Worm (Caenorhabditis elegans) whole organism, early embryonic: ENCODE results near the gene D1086.12.

Source experiments
- B0310.2 ChIP-seq: sonication (generic microtip); optimal IDR thresholded peaks from 2 replicates; lab custom pipeline; 2016; ENCODE audit warnings: mild to moderate bottlenecking, missing genetic modification characterization, missing compliant biosample characterization
- F13C5.2 ChIP-seq: sonication (generic microtip); optimal IDR thresholded peaks from 2 replicates; lab custom pipeline; 2017; ENCODE audit warnings: mild to moderate bottlenecking, missing genetic modification characterization, inconsistent platforms, missing compliant biosample characterization
- aly-1 ChIP-seq: sonication (generic microtip); optimal IDR thresholded peaks from 2 replicates; lab custom pipeline; 2016; ENCODE audit warnings: missing genetic modification characterization, missing compliant biosample characterization
- ama-1 ChIP-seq: fragments of 150-350 bp; optimal IDR thresholded peaks from 2 replicates; lab custom pipeline; 2014
- ceh-13 ChIP-seq: fragments of 200-800 bp; sonication (Bioruptor generic); optimal IDR thresholded peaks from 2 replicates; lab custom pipeline; 2018; ENCODE audit warnings: mild to moderate bottlenecking, missing genetic modification characterization, missing compliant biosample characterization
- ceh-36 ChIP-seq: sonication (generic microtip); optimal IDR thresholded peaks from 2 replicates; lab custom pipeline; 2016; ENCODE audit warnings: missing genetic modification characterization, inconsistent platforms, missing compliant biosample characterization
- ets-7 ChIP-seq: sonication (generic microtip); optimal IDR thresholded peaks from 2 replicates; lab custom pipeline; 2016; ENCODE audit warnings: missing genotype, missing genetic modification characterization, missing compliant biosample characterization
- flt-1 ChIP-seq: fragments of 200-800 bp; sonication (Bioruptor generic); IDR thresholded peaks from 2 replicates; pipeline ENCODE4 v1.3.6; 2022; ENCODE audit warnings: missing genetic modification characterization, missing compliant biosample characterization
- hmbx-1 ChIP-seq: sonication (generic microtip); optimal IDR thresholded peaks from 2 replicates; lab custom pipeline; 2016; ENCODE audit warnings: mild to moderate bottlenecking, missing genetic modification characterization, missing compliant biosample characterization
- hmg-4 ChIP-seq: fragments of 200-800 bp; sonication (Bioruptor generic); optimal IDR thresholded peaks from 2 replicates; lab custom pipeline; 2018; ENCODE audit warnings: mild to moderate bottlenecking, missing genetic modification characterization, missing compliant biosample characterization
- hnd-1 ChIP-seq: sonication (generic microtip); optimal IDR thresholded peaks from 2 replicates; lab custom pipeline; 2016; ENCODE audit warnings: missing genetic modification characterization, missing compliant biosample characterization
- scrt-1 ChIP-seq: fragments of 200-800 bp; sonication (Bioruptor generic); IDR thresholded peaks from 2 replicates; pipeline ENCODE4 v1.3.6; 2022; ENCODE audit warnings: missing genetic modification characterization, missing compliant biosample characterization
- sea-1 ChIP-seq: fragments of 200-800 bp; sonication (Bioruptor generic); conservative IDR thresholded peaks from 2 replicates; pipeline ENCODE4 v1.3.6; 2022; ENCODE audit warnings: missing genetic modification characterization, missing compliant biosample characterization
- tbx-37 ChIP-seq: fragments of 200-800 bp; sonication (Bioruptor generic); conservative IDR thresholded peaks from 2 replicates; pipeline ENCODE4 v1.3.6; 2022; ENCODE audit warnings: missing genetic modification reagents, missing genetic modification characterization, missing compliant biosample characterization

DNA sequence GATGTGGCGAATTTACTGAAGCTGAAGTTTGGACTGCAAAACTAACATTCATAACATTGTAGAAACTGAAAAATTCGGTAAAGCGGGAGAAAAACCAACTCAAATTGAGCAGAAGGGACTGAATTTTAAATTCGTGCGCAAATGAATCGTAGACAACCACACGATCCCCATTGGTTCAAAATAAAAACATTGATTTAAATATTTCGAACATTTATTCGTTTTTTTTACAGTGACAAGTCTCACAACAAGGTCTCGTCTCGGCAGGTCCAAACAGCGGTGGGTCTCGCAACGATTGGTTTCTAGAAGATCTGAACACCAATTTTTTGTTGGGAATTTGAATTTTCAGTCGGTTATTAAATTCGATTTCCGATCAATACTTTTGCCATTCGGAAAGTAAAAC, 15.4 kb upstream of the D1086.12 start, which contains the start of gene D1086.18:
- no peak for TF ChIP-seq flt-1 (GFP tag; lab: Robert Waterston, UW)
- TF ChIP-seq ets-7 (tag; lab: Kevin White, UChicago), result no peak
- TF ChIP-seq aly-1 (tag; lab: Kevin White, UChicago), result no peak
- no peak for TF ChIP-seq tbx-37 (GFP tag; lab: Robert Waterston, UW)
- TF ChIP-seq ceh-36 (tag; lab: Kevin White, UChicago), result no peak
- TF ChIP-seq hnd-1 (tag; lab: Kevin White, UChicago), result no peak
- TF ChIP-seq ama-1 (lab: Kevin White, UChicago), result no peak
- no peak for TF ChIP-seq scrt-1
- TF ChIP-seq sea-1 (GFP tag; lab: Robert Waterston, UW), result no peak
- no peak for TF ChIP-seq hmbx-1 (tag; lab: Kevin White, UChicago)
- TF ChIP-seq hmg-4 (GFP tag; lab: Kevin White, UChicago), result no peak
- no peak for TF ChIP-seq ceh-13 (GFP tag; lab: Kevin White, UChicago)
- no peak for TF ChIP-seq F13C5.2 (tag; lab: Kevin White, UChicago)
- TF ChIP-seq B0310.2 (tag; lab: Kevin White, UChicago), result no peak
